Worm (Caenorhabditis elegans) whole organism, young adult: ENCODE data around the gene plg-1.

Experiments used
- B0019.2 ChIP-seq: fragments of 200-800 bp; sonication (Bioruptor generic); conservative IDR thresholded peaks from 2 replicates; pipeline ENCODE4 v1.3.6; 2022; ENCODE audit warnings: missing genetic modification reagents, missing genetic modification characterization, missing compliant biosample characterization
- F33H1.4 ChIP-seq: fragments of 200-800 bp; sonication (Bioruptor generic); IDR thresholded peaks from 2 replicates; pipeline ENCODE4 v1.3.6; 2022; ENCODE audit warnings: missing genetic modification reagents, missing genetic modification characterization, missing compliant biosample characterization
- F39B2.1 ChIP-seq: fragments of 200-800 bp; sonication (Bioruptor generic); IDR thresholded peaks from 2 replicates; pipeline ENCODE4 v1.3.6; 2022; ENCODE audit warnings: missing genetic modification reagents, missing genetic modification characterization, missing compliant biosample characterization
- Y67H2A.10 ChIP-seq: fragments of 200-800 bp; sonication (Bioruptor generic); conservative IDR thresholded peaks from 2 replicates; pipeline ENCODE4 v1.3.6; 2022; ENCODE audit warnings: missing genetic modification reagents, missing genetic modification characterization, missing compliant biosample characterization
- akir-1 ChIP-seq: fragments of 200-800 bp; sonication (Bioruptor generic); optimal IDR thresholded peaks from 2 replicates; lab custom pipeline; 2018; ENCODE audit warnings: mild to moderate bottlenecking, missing genetic modification characterization, moderate library complexity, missing compliant biosample characterization
- ama-1 ChIP-seq, 3 experiments: fragments of 150-350 bp in 1 of 3; sonication (generic microtip) in 2 of 3; optimal IDR thresholded peaks; 2 replicates each; lab custom pipeline; 2014 to 2018; ENCODE audit warnings: missing biosample characterization in 2 of 3, missing genetic modification characterization in 2 of 3, missing genetic modification reagents in 2 of 3
- ccch-3 ChIP-seq: fragments of 200-800 bp; sonication (Bioruptor generic); optimal IDR thresholded peaks from 2 replicates; lab custom pipeline; 2018; ENCODE audit warnings: mild to moderate bottlenecking, missing genetic modification characterization, missing compliant biosample characterization
- ets-4 ChIP-seq: fragments of 200-800 bp; sonication (Bioruptor generic); optimal IDR thresholded peaks from 2 replicates; lab custom pipeline; 2018; ENCODE audit warnings: mild to moderate bottlenecking, missing genetic modification characterization, missing compliant biosample characterization
- him-1 ChIP-seq: sonication (generic microtip); optimal IDR thresholded peaks from 2 replicates; lab custom pipeline; 2016; ENCODE audit warnings: missing genotype, missing genetic modification reagents, missing genetic modification characterization, missing compliant biosample characterization
- lin-35 ChIP-seq, 3 experiments: fragments of 150-350 bp in 2 of 3; sonication (generic microtip) in 1 of 3; optimal IDR thresholded peaks; 2 replicates each; lab custom pipeline; 2014 to 2018; ENCODE audit warnings: missing biosample characterization in 3 of 3, missing genetic modification characterization in 3 of 3, missing genetic modification reagents in 3 of 3
- lsy-27 ChIP-seq: sonication (generic microtip); optimal IDR thresholded peaks from 2 replicates; lab custom pipeline; 2017; ENCODE audit warnings: missing genetic modification characterization, mild to moderate bottlenecking, missing compliant biosample characterization, antibody characterized with exemption, missing genotype, borderline replicate concordance; ENCODE audit not compliant: insufficient read depth
- pha-4 ChIP-seq: fragments of 150-350 bp; sonication (generic microtip); optimal IDR thresholded peaks from 2 replicates; lab custom pipeline; 2014; ENCODE audit warnings: missing biosample characterization, missing genetic modification reagents, missing genetic modification characterization
- rec-8 ChIP-seq, 2 experiments: sonication (generic microtip); optimal IDR thresholded peaks; 2 replicates each; lab custom pipeline; 2016; ENCODE audit warnings: mild to moderate bottlenecking in 2 of 2, missing genetic modification characterization in 2 of 2, missing genetic modification reagents in 2 of 2, missing genotype in 2 of 2, missing biosample characterization in 1 of 2, missing compliant biosample characterization in 1 of 2, moderate library complexity in 1 of 2

- no peak for TF ChIP-seq rec-8 (tag; optimal IDR thresholded peaks at IDR 0.05; lab: Kevin White, UChicago)
- TF ChIP-seq ama-1 (optimal IDR thresholded peaks at IDR 0.05; lab: Kevin White, UChicago): no peak
- no peak for TF ChIP-seq ama-1 (GFP tag; optimal IDR thresholded peaks at IDR 0.05; lab: Kevin White, UChicago)
- no peak for TF ChIP-seq ccch-3 (GFP tag; lab: Kevin White, UChicago)
- no peak for TF ChIP-seq F33H1.4
- TF ChIP-seq ets-4 (GFP tag; lab: Kevin White, UChicago): no peak
- TF ChIP-seq F39B2.1: no peak
- no peak for TF ChIP-seq lin-35 (GFP tag; optimal IDR thresholded peaks at IDR 0.05; lab: Kevin White, UChicago)
- no peak for TF ChIP-seq akir-1 (GFP tag; lab: Kevin White, UChicago)
- no peak for TF ChIP-seq lsy-27
- TF ChIP-seq Y67H2A.10 (GFP tag; lab: Robert Waterston, UW): no peak
- no peak for TF ChIP-seq pha-4 (tag; lab: Kevin White, UChicago)
- TF ChIP-seq him-1: no peak
- no peak for TF ChIP-seq B0019.2 (GFP tag; lab: Robert Waterston, UW)
Observed at ce11 chrIII:8851961-8852360, at the start of gene plg-1.
